Fruit fly (Drosophila melanogaster): ENCODE measurements around the gene omd.
A peak's percentile ranks its signal among the peaks of the same experiment; 100 is the strongest.

Gene omd

DNA sequence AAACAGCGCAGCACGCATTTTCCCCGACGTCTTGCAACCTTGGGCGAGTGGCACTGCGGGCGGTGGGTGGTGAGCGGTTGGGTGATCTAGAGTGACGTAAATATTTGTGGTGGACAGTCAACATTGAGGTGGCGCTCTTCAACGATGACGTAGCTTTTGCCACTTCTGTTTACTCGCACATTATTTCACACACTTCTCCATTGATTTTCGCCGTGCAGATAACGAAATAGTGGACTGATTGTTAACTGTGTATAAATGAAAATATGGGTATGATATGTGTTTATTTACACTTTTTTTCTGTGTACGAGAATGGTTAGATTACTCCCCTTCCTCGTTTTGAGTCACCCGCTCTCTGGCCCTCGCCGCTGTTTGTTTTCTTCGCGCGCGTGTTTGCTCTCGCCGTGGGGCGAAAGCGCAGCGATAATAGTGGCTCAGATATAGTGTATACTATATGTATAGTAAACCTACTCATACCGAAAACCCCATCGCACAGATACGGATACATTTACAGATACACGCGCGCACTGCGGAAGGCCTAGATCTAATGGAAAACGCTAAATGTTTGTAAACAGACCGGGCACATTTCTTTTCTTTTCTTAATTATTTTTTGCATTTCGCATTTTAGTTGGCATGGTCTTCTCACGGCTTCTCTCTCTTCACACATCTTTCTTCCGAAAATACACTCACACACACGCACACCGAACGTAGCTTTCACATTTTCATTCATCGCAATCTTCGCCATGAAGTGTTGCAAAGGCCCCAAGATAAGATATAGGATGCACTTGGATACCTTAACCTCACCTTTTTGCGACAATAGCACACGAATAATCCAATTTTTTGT lies at the start of gene omd (continued):
- no peak for TF ChIP-seq CG11560 (tag; IDR thresholded peaks at IDR 0.05)
- peak; percentile 56; the same call in 1 of the 2 replicates for TF ChIP-seq CG10959 (GFP tag; IDR thresholded peaks at IDR 0.05)
- TF ChIP-seq Optix (GFP tag; IDR thresholded peaks at IDR 0.05): peak; percentile 76
- peak; percentile 41 for TF ChIP-seq fd102C (GFP tag; optimal IDR thresholded peaks at IDR 0.05)
- TF ChIP-seq Dip3 (GFP tag; optimal IDR thresholded peaks at IDR 0.05): no peak
- TF ChIP-seq hbn (GFP tag; IDR thresholded peaks at IDR 0.05; ENCODE audit: partially characterized antibody): no peak
- TF ChIP-seq Jarid2 (GFP tag; optimal IDR thresholded peaks at IDR 0.05): peak; percentile 19
- TF ChIP-seq sr (GFP tag; IDR thresholded peaks at IDR 0.05): no peak; the same call in 2 of the 3 replicates
- TF ChIP-seq sisA (GFP tag; IDR thresholded peaks at IDR 0.05): no peak
- TF ChIP-seq Sry-β (GFP tag; optimal IDR thresholded peaks at IDR 0.05): peak; percentile 32
- no peak for TF ChIP-seq gro (GFP tag; optimal IDR thresholded peaks at IDR 0.05)
- peak; percentile 44 for TF ChIP-seq CG12942 (GFP tag; optimal IDR thresholded peaks at IDR 0.05)
- TF ChIP-seq CG10321 (GFP tag; IDR thresholded peaks at IDR 0.05): no peak
- TF ChIP-seq NK7.1 (GFP tag; optimal IDR thresholded peaks at IDR 0.05): peak; percentile 53
- TF ChIP-seq stc (GFP tag; IDR thresholded peaks at IDR 0.05): no peak
- no peak for TF ChIP-seq CG11723 (GFP tag; optimal IDR thresholded peaks at IDR 0.05)
- no peak for TF ChIP-seq PHDP (tag; optimal IDR thresholded peaks at IDR 0.05)
- peak in 1 of 2 experiments; percentile 45 for TF ChIP-seq Eip74EF (GFP tag; optimal IDR thresholded peaks at IDR 0.05)
- TF ChIP-seq cwo (GFP tag; optimal IDR thresholded peaks at IDR 0.05): peak; percentile 61
- TF ChIP-seq onecut (GFP tag; IDR thresholded peaks at IDR 0.05): peak; percentile 72
- no peak for TF ChIP-seq CG6175 (GFP tag; IDR thresholded peaks at IDR 0.05)
- TF ChIP-seq CG5953 (GFP tag; IDR thresholded peaks at IDR 0.05): peak; percentile 46; the same call in 1 of the 2 replicates
- no peak for TF ChIP-seq CG16815 (GFP tag; optimal IDR thresholded peaks at IDR 0.05)
- no peak for TF ChIP-seq kni (GFP tag; optimal IDR thresholded peaks at IDR 0.05)
- no peak for TF ChIP-seq bigmax (GFP tag; optimal IDR thresholded peaks at IDR 0.05)
- peak; percentile 47; the same call in 1 of the 2 replicates for TF ChIP-seq CG32767 (GFP tag; IDR thresholded peaks at IDR 0.05)
- TF ChIP-seq ase (GFP tag; IDR thresholded peaks at IDR 0.05): 0 out of 3 replicates have a peak, but pooled peaks have one; percentile 12
- TF ChIP-seq CG3726 (GFP tag; IDR thresholded peaks at IDR 0.05): no peak
- TF ChIP-seq ac (GFP tag; optimal IDR thresholded peaks at IDR 0.05): peak; percentile 74
- no peak for TF ChIP-seq CG31441 (GFP tag; IDR thresholded peaks at IDR 0.05)
- TF ChIP-seq sna (GFP tag; IDR thresholded peaks at IDR 0.05; ENCODE audit: partially characterized antibody): no peak
- peak; percentile 22 for TF ChIP-seq Dad (GFP tag; optimal IDR thresholded peaks at IDR 0.05)
- TF ChIP-seq CG16813 (GFP tag; IDR thresholded peaks at IDR 0.05; ENCODE audit: partially characterized antibody): 0 out of 3 replicates have a peak, but pooled peaks have one; percentile 14
- peak; percentile 75; the same call in 1 of the 3 replicates for TF ChIP-seq otp (GFP tag; IDR thresholded peaks at IDR 0.05)
- no peak for TF ChIP-seq hkb (optimal IDR thresholded peaks at IDR 0.05)
- TF ChIP-seq hkb (GFP tag; IDR thresholded peaks at IDR 0.05): peak; percentile 77
- TF ChIP-seq HLHmδ (GFP tag; optimal IDR thresholded peaks at IDR 0.05): peak; percentile 30
- no peak for TF ChIP-seq eve (GFP tag; optimal IDR thresholded peaks at IDR 0.05)
- peak; percentile 61 for TF ChIP-seq CG6254 (GFP tag; optimal IDR thresholded peaks at IDR 0.05)
- TF ChIP-seq sens (GFP tag): peak; percentile 94
- TF ChIP-seq lilli (GFP tag; optimal IDR thresholded peaks at IDR 0.05): peak; percentile 61
- TF ChIP-seq CG2202 (tag; optimal IDR thresholded peaks at IDR 0.05): peak; percentile 69
- peak; percentile 10 for TF ChIP-seq MESR4 (GFP tag; optimal IDR thresholded peaks at IDR 0.05)
- peak; percentile 61 for TF ChIP-seq psq (GFP tag; optimal IDR thresholded peaks at IDR 0.05)
- TF ChIP-seq Doc2 (GFP tag; IDR thresholded peaks at IDR 0.05): no peak
- TF ChIP-seq HmgZ (tag; optimal IDR thresholded peaks at IDR 0.05): peak; percentile 71
- TF ChIP-seq sc (optimal IDR thresholded peaks at IDR 0.05): no peak
- TF ChIP-seq sc (GFP tag; optimal IDR thresholded peaks at IDR 0.05): peak; percentile 43
- TF ChIP-seq Xrp1 (GFP tag; IDR thresholded peaks at IDR 0.05): peak; percentile 81
